Worm (Caenorhabditis elegans) whole organism, young adult: Measurements from ENCODE around the gene cdgs-1.

Experiments used
- B0019.2 ChIP-seq: fragments of 200-800 bp; sonication (Bioruptor generic); conservative IDR thresholded peaks from 2 replicates; pipeline ENCODE4 v1.3.6; 2022; ENCODE audit warnings: missing genetic modification reagents, missing genetic modification characterization, missing compliant biosample characterization
- B0035.1 ChIP-seq: sonication (generic microtip); optimal IDR thresholded peaks from 2 replicates; lab custom pipeline; 2016; ENCODE audit warnings: missing genetic modification characterization, mild to moderate bottlenecking, missing compliant biosample characterization, missing genotype, missing genetic modification reagents
- B0261.1 ChIP-seq: sonication (generic microtip); optimal IDR thresholded peaks from 2 replicates; lab custom pipeline; 2016; ENCODE audit warnings: mild to moderate bottlenecking, missing genetic modification characterization, moderate library complexity, missing compliant biosample characterization
- C06A6.2 ChIP-seq: fragments of 200-800 bp; sonication (Bioruptor generic); conservative IDR thresholded peaks from 2 replicates; pipeline ENCODE4 v1.3.6; 2022; ENCODE audit warnings: missing genetic modification characterization, missing compliant biosample characterization
- D2030.7 ChIP-seq: fragments of 200-800 bp; sonication (Bioruptor generic); IDR thresholded peaks from 2 replicates; pipeline ENCODE4 v1.3.6; 2022; ENCODE audit warnings: missing genetic modification reagents, missing genetic modification characterization, missing compliant biosample characterization
- F33H1.4 ChIP-seq: fragments of 200-800 bp; sonication (Bioruptor generic); IDR thresholded peaks from 2 replicates; pipeline ENCODE4 v1.3.6; 2022; ENCODE audit warnings: missing genetic modification reagents, missing genetic modification characterization, missing compliant biosample characterization
- F37B4.10 ChIP-seq: fragments of 200-800 bp; sonication (Bioruptor generic); IDR thresholded peaks from 2 replicates; pipeline ENCODE4 v1.3.6; 2022; ENCODE audit warnings: missing genetic modification characterization, missing compliant biosample characterization
- F57A8.1 ChIP-seq: fragments of 200-800 bp; sonication (Bioruptor generic); optimal IDR thresholded peaks from 2 replicates; lab custom pipeline; 2018; ENCODE audit warnings: mild to moderate bottlenecking, missing genetic modification characterization, moderate library complexity, missing compliant biosample characterization
- K11D2.4 ChIP-seq: fragments of 200-800 bp; sonication (Bioruptor generic); IDR thresholded peaks from 2 replicates; pipeline ENCODE4 v1.3.6; 2022; ENCODE audit warnings: missing genetic modification reagents, missing genetic modification characterization, missing compliant biosample characterization
- Y53F4B.3 ChIP-seq: fragments of 200-800 bp; sonication (Bioruptor generic); IDR thresholded peaks from 2 replicates; pipeline ENCODE4 v1.3.6; 2022; ENCODE audit warnings: missing genetic modification reagents, missing genetic modification characterization, missing compliant biosample characterization
- Y79H2A.3 ChIP-seq: fragments of 200-800 bp; sonication (Bioruptor generic); conservative IDR thresholded peaks from 2 replicates; pipeline ENCODE4 v1.3.6; 2022; ENCODE audit warnings: missing genetic modification reagents, missing genetic modification characterization, missing compliant biosample characterization
- ZK185.1 ChIP-seq: sonication (generic microtip); optimal IDR thresholded peaks from 2 replicates; lab custom pipeline; 2016; ENCODE audit warnings: mild to moderate bottlenecking, missing genetic modification characterization, missing compliant biosample characterization; ENCODE audit not compliant: poor library complexity, severe bottlenecking
- ama-1 ChIP-seq, 3 experiments: fragments of 150-350 bp in 1 of 3; sonication (generic microtip) in 2 of 3; optimal IDR thresholded peaks; 2 replicates each; lab custom pipeline; 2014 to 2018; ENCODE audit warnings: missing biosample characterization in 2 of 3, missing genetic modification characterization in 2 of 3, missing genetic modification reagents in 2 of 3
- attf-3 ChIP-seq: fragments of 200-800 bp; sonication (Bioruptor generic); conservative IDR thresholded peaks from 2 replicates; pipeline ENCODE4 v1.3.6; 2022; ENCODE audit warnings: missing genetic modification reagents, missing genetic modification characterization, missing compliant biosample characterization
- attf-6 ChIP-seq: fragments of 200-800 bp; sonication (Bioruptor generic); IDR thresholded peaks from 2 replicates; pipeline ENCODE4 v1.3.6; 2022; ENCODE audit warnings: missing genetic modification reagents, missing genetic modification characterization, missing compliant biosample characterization
- bed-2 ChIP-seq: fragments of 200-800 bp; sonication (Bioruptor generic); IDR thresholded peaks from 2 replicates; pipeline ENCODE4 v1.3.6; 2022; ENCODE audit warnings: missing genetic modification reagents, missing genetic modification characterization, missing compliant biosample characterization
- ceh-27 ChIP-seq: fragments of 200-800 bp; sonication (Bioruptor generic); optimal IDR thresholded peaks from 2 replicates; lab custom pipeline; 2018; ENCODE audit warnings: mild to moderate bottlenecking, missing genetic modification characterization, moderate library complexity, missing compliant biosample characterization
- ceh-91 ChIP-seq: fragments of 200-800 bp; sonication (Bioruptor generic); IDR thresholded peaks from 2 replicates; pipeline ENCODE4 v1.3.6; 2022; ENCODE audit warnings: missing genetic modification reagents, missing genetic modification characterization, missing compliant biosample characterization
- die-1 ChIP-seq: sonication (generic microtip); optimal IDR thresholded peaks from 2 replicates; lab custom pipeline; 2016; ENCODE audit warnings: missing genotype, mild to moderate bottlenecking, missing genetic modification characterization, missing compliant biosample characterization
- dox-1 ChIP-seq: fragments of 200-800 bp; sonication (Bioruptor generic); IDR thresholded peaks from 2 replicates; pipeline ENCODE4 v1.3.6; 2022; ENCODE audit warnings: missing genetic modification reagents, missing genetic modification characterization, missing compliant biosample characterization
- egrh-3 ChIP-seq: fragments of 200-800 bp; sonication (Bioruptor generic); IDR thresholded peaks from 2 replicates; pipeline ENCODE4 v1.3.6; 2022; ENCODE audit warnings: missing genetic modification reagents, missing genetic modification characterization, missing compliant biosample characterization
- hlh-12 ChIP-seq: sonication (generic microtip); optimal IDR thresholded peaks from 2 replicates; lab custom pipeline; 2016; ENCODE audit warnings: missing genetic modification characterization, missing compliant biosample characterization
- hmg-1.2 ChIP-seq: fragments of 200-800 bp; sonication (Bioruptor generic); IDR thresholded peaks from 2 replicates; pipeline ENCODE4 v1.3.6; 2022; ENCODE audit warnings: missing genetic modification reagents, missing genetic modification characterization, missing compliant biosample characterization
- hsf-1 ChIP-seq: fragments of 200-800 bp; sonication (Bioruptor generic); IDR thresholded peaks from 2 replicates; pipeline ENCODE4 v1.3.6; 2022; ENCODE audit warnings: missing genetic modification reagents, missing genetic modification characterization, missing compliant biosample characterization
- lin-26 ChIP-seq: fragments of 200-800 bp; sonication (Bioruptor generic); IDR thresholded peaks from 2 replicates; pipeline ENCODE4 v1.3.6; 2022; ENCODE audit warnings: missing genetic modification reagents, missing genetic modification characterization, missing compliant biosample characterization
- lin-35 ChIP-seq, 3 experiments: fragments of 150-350 bp in 2 of 3; sonication (generic microtip) in 1 of 3; optimal IDR thresholded peaks; 2 replicates each; lab custom pipeline; 2014 to 2018; ENCODE audit warnings: missing biosample characterization in 3 of 3, missing genetic modification characterization in 3 of 3, missing genetic modification reagents in 3 of 3
- lin-40 ChIP-seq: sonication (generic microtip); optimal IDR thresholded peaks from 2 replicates; lab custom pipeline; 2016; ENCODE audit warnings: missing genetic modification characterization, mild to moderate bottlenecking, missing compliant biosample characterization, missing genotype, missing genetic modification reagents
- lin-54 ChIP-seq: fragments of 200-800 bp; sonication (Bioruptor generic); optimal IDR thresholded peaks from 2 replicates; lab custom pipeline; 2018; ENCODE audit warnings: mild to moderate bottlenecking, missing genetic modification characterization, missing compliant biosample characterization
- lir-1 ChIP-seq: fragments of 200-800 bp; sonication (Bioruptor generic); conservative IDR thresholded peaks from 2 replicates; pipeline ENCODE4 v1.3.6; 2022; ENCODE audit warnings: missing genetic modification reagents, missing genetic modification characterization, missing compliant biosample characterization
- madf-3 ChIP-seq: fragments of 200-800 bp; sonication (Bioruptor generic); IDR thresholded peaks from 2 replicates; pipeline ENCODE4 v1.3.6; 2022; ENCODE audit warnings: missing genetic modification reagents, missing genetic modification characterization, missing compliant biosample characterization
- madf-8 ChIP-seq: fragments of 200-800 bp; sonication (Bioruptor generic); conservative IDR thresholded peaks from 2 replicates; pipeline ENCODE4 v1.3.6; 2022; ENCODE audit warnings: missing genetic modification reagents, missing genetic modification characterization, missing compliant biosample characterization
- mes-4 ChIP-seq: sonication (generic microtip); optimal IDR thresholded peaks from 2 replicates; lab custom pipeline; 2016; ENCODE audit warnings: missing genotype, missing genetic modification characterization, missing compliant biosample characterization
- nfya-2 ChIP-seq: fragments of 200-800 bp; sonication (Bioruptor generic); IDR thresholded peaks from 2 replicates; pipeline ENCODE4 v1.3.6; 2022; ENCODE audit warnings: missing genetic modification reagents, missing genetic modification characterization, missing compliant biosample characterization
- nfyb-1 ChIP-seq: fragments of 200-800 bp; sonication (Bioruptor generic); IDR thresholded peaks from 2 replicates; pipeline ENCODE4 v1.3.6; 2022; ENCODE audit warnings: missing genetic modification reagents, missing genetic modification characterization, missing compliant biosample characterization
- nhr-27 ChIP-seq: fragments of 200-800 bp; sonication (Bioruptor generic); optimal IDR thresholded peaks from 2 replicates; lab custom pipeline; 2018; ENCODE audit warnings: mild to moderate bottlenecking, missing genetic modification characterization, moderate library complexity, missing compliant biosample characterization
- nhr-90 ChIP-seq: sonication (generic microtip); optimal IDR thresholded peaks from 2 replicates; lab custom pipeline; 2016; ENCODE audit warnings: missing genotype, mild to moderate bottlenecking, missing genetic modification characterization, missing compliant biosample characterization
- pbrm-1 ChIP-seq: fragments of 200-800 bp; sonication (Bioruptor generic); IDR thresholded peaks from 2 replicates; pipeline ENCODE4 v1.3.6; 2022; ENCODE audit warnings: missing genetic modification reagents, missing genetic modification characterization, missing compliant biosample characterization
- rcor-1 ChIP-seq: fragments of 200-800 bp; sonication (Bioruptor generic); IDR thresholded peaks from 2 replicates; pipeline ENCODE4 v1.3.6; 2022; ENCODE audit warnings: missing genetic modification reagents, missing genetic modification characterization, missing compliant biosample characterization
- rec-8 ChIP-seq, 2 experiments: sonication (generic microtip); optimal IDR thresholded peaks; 2 replicates each; lab custom pipeline; 2016; ENCODE audit warnings: mild to moderate bottlenecking in 2 of 2, missing genetic modification characterization in 2 of 2, missing genetic modification reagents in 2 of 2, missing genotype in 2 of 2, missing biosample characterization in 1 of 2, missing compliant biosample characterization in 1 of 2, moderate library complexity in 1 of 2
- rpc-1 ChIP-seq, 2 experiments: fragments of 150-350 bp in 1 of 2; sonication (generic microtip) in 1 of 2; optimal IDR thresholded peaks; 2 replicates each; lab custom pipeline; 2014 to 2018; ENCODE audit warnings: missing biosample characterization in 1 of 2, missing genetic modification characterization in 1 of 2, missing genetic modification reagents in 1 of 2, missing genotype in 1 of 2
- sea-2 ChIP-seq: fragments of 200-800 bp; sonication (Bioruptor generic); IDR thresholded peaks from 2 replicates; pipeline ENCODE4 v1.3.6; 2022; ENCODE audit warnings: missing genetic modification characterization, missing compliant biosample characterization
- snpc-1.3 ChIP-seq: sonication (generic microtip); optimal IDR thresholded peaks from 2 replicates; lab custom pipeline; 2017; ENCODE audit warnings: missing genetic modification characterization, mild to moderate bottlenecking, missing compliant biosample characterization, antibody characterized with exemption, moderate library complexity, missing genotype, missing genetic modification reagents; ENCODE audit not compliant: insufficient read depth
- somi-1 ChIP-seq: fragments of 200-800 bp; sonication (Bioruptor generic); optimal IDR thresholded peaks from 2 replicates; lab custom pipeline; 2018; ENCODE audit warnings: mild to moderate bottlenecking, missing genetic modification characterization, missing compliant biosample characterization
- tbp1 ChIP-seq: fragments of 200-800 bp; sonication (Bioruptor generic); optimal IDR thresholded peaks from 2 replicates; lab custom pipeline; 2018; ENCODE audit warnings: mild to moderate bottlenecking, missing genetic modification characterization, missing compliant biosample characterization
- unc-62 ChIP-seq: fragments of 150-350 bp; optimal IDR thresholded peaks from 2 replicates; lab custom pipeline; 2014; ENCODE audit warnings: missing biosample characterization, missing genetic modification reagents, missing genetic modification characterization
- ztf-26 ChIP-seq: sonication (generic microtip); optimal IDR thresholded peaks from 2 replicates; lab custom pipeline; 2017; ENCODE audit warnings: missing genetic modification characterization, missing compliant biosample characterization

Gene cdgs-1

DNA sequence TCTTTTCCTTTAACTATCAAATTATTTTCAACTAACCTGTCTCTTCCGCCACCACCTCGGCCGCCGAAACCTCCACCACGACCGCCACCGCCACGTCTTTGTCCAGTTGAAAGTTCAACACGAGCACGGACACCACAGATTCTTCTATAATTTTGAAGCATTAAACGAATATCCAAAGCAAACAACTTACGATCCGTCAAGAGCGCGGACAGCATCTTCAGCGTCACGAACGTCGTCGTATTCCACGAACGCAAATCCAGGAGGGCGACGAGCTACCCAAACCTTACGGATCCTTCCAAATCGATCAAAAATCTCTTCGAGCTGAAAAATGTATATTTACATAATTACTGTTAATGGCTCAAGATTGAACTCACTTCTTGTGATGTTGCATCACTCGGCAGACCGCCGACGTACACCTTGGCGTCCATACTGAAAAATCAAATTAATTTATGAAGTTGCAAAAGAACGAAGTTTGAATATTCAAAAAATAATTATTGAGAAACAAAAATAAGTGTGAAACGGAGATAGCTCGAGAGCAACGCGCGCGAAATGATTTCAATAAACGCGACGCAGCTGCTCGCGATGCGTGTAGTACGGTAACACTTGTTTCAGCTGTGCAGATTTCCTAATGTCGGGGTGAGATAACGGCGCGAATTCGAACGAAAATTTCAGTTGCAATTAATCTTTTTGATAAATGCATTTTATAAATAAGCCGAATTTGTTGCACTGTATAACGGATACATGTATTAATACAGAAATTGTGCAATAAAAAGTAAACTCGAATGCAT, 24.5 kb downstream of the cdgs-1 start, which contains the start of gene rsp-6 (continued):
- TF ChIP-seq madf-8 (GFP tag; lab: Robert Waterston, UW) (peak; percentile 81), nfyb-1 (peak; percentile 77), B0035.1 (no peak), tbp1 (GFP tag; lab: Kevin White, UChicago) (peak; percentile 58), attf-6 (no peak; the same call in 1 of the 2 replicates), rec-8 (tag; optimal IDR thresholded peaks at IDR 0.05; lab: Kevin White, UChicago) (no peak), nhr-27 (tag; lab: Kevin White, UChicago) (no peak), lin-35 (GFP tag; optimal IDR thresholded peaks at IDR 0.05; lab: Kevin White, UChicago) (peak; percentile 14 to 92 (median 56)), attf-3 (GFP tag; lab: Robert Waterston, UW) (peak; percentile 30; the same call in 1 of the 2 replicates), dox-1 (GFP tag; lab: Robert Waterston, UW) (peak; percentile 84), rpc-1 (optimal IDR thresholded peaks at IDR 0.05; lab: Kevin White, UChicago) (no peak), rpc-1 (tag; optimal IDR thresholded peaks at IDR 0.05; lab: Kevin White, UChicago) (no peak), nhr-90 (tag; lab: Kevin White, UChicago) (peak; percentile 19), Y53F4B.3 (GFP tag; lab: Robert Waterston, UW) (no peak), ceh-91 (GFP tag; lab: Robert Waterston, UW) (peak; percentile 90), mes-4 (tag; lab: Kevin White, UChicago) (no peak), ztf-26 (tag; lab: Kevin White, UChicago) (no peak), nfya-2 (GFP tag; lab: Robert Waterston, UW) (no peak), unc-62 (no peak), D2030.7 (peak; percentile 83), madf-3 (GFP tag; lab: Robert Waterston, UW) (peak; percentile 99), lin-40 (peak; percentile 63), F57A8.1 (GFP tag; lab: Kevin White, UChicago) (no peak), rcor-1 (GFP tag; lab: Robert Waterston, UW) (peak; percentile 62), Y79H2A.3 (GFP tag; lab: Robert Waterston, UW) (no peak), lir-1 (GFP tag; lab: Robert Waterston, UW) (no peak), somi-1 (no peak), bed-2 (no peak), die-1 (peak; percentile 53), B0261.1 (tag; lab: Kevin White, UChicago) (no peak), C06A6.2 (GFP tag; lab: Robert Waterston, UW) (no peak), B0019.2 (GFP tag; lab: Robert Waterston, UW) (peak; percentile 77), hmg-1.2 (GFP tag; lab: Robert Waterston, UW) (peak; percentile 58; the same call in 1 of the 2 replicates), snpc-1.3 (peak; percentile 80), K11D2.4 (GFP tag; lab: Robert Waterston, UW) (no peak), egrh-3 (GFP tag; lab: Robert Waterston, UW) (peak; percentile 64), lin-54 (GFP tag; lab: Kevin White, UChicago) (peak; percentile 88), F37B4.10 (GFP tag; lab: Robert Waterston, UW) (no peak), hsf-1 (GFP tag; lab: Robert Waterston, UW) (peak; percentile 67; the same call in 1 of the 2 replicates), ZK185.1 (tag; lab: Kevin White, UChicago) (peak; percentile 82), lin-26 (GFP tag; lab: Robert Waterston, UW) (peak; percentile 77), ceh-27 (peak; percentile 83), sea-2 (no peak), ama-1 (optimal IDR thresholded peaks at IDR 0.05; lab: Kevin White, UChicago) (peak; percentile 28), ama-1 (GFP tag; optimal IDR thresholded peaks at IDR 0.05; lab: Kevin White, UChicago) (peak in 1 of 2 experiments; percentile 29), pbrm-1 (0 out of 2 replicates have a peak, but pooled peaks have one; percentile 67), F33H1.4 (GFP tag; lab: Robert Waterston, UW) (peak; percentile 94), hlh-12 (no peak)
